Fruit fly (Drosophila melanogaster) whole organism, larva: ENCODE results near the gene Osi5.

ENCODE experiments used
- noc ChIP-seq: fragments of 200-800 bp; sonication (Bioruptor generic); optimal IDR thresholded peaks from 3 replicates; lab custom pipeline; 2019; ENCODE audit warnings: missing biosample characterization, mild to moderate bottlenecking, missing genetic modification characterization, moderate library complexity

The Osi5 gene

dm6 chr3R:6268657-6269056 lies 41.3 kb downstream of the Osi5 start, which contains the start of gene Osi11:
TSS of gene Osi11 (minus strand) at chr3R:6268757.
- TF ChIP-seq noc (tag; lab: Kevin White, UChicago): no peak

dm6 chr3R:6269986-6270385 lies 42.7 kb downstream of the Osi5 start:
- TF ChIP-seq noc (tag; lab: Kevin White, UChicago): no peak

dm6 chr3R:6278231-6278630 lies 50.9 kb downstream of the Osi5 start, which contains the start of gene Osi12:
TSS of gene Osi12 (plus strand) at chr3R:6278531.
- TF ChIP-seq noc (tag; lab: Kevin White, UChicago): no peak
